Fruit fly (Drosophila melanogaster) whole organism, embryonic: Measurements from ENCODE around the gene RpL24-like.

ENCODE experiments used
- Atf-2 ChIP-seq: fragments of 200-800 bp; sonication (Bioruptor generic); optimal IDR thresholded peaks from 2 replicates; lab custom pipeline; 2016; ENCODE audit warnings: missing biosample characterization, missing genetic modification characterization
- CG10274 ChIP-seq: fragments of 200-800 bp; sonication (Bioruptor generic); optimal IDR thresholded peaks from 3 replicates; lab custom pipeline; 2017; ENCODE audit warnings: missing biosample characterization, mild to moderate bottlenecking, missing genetic modification characterization
- CG10366 ChIP-seq: fragments of 200-800 bp; sonication (Bioruptor generic); IDR thresholded peaks from 2 replicates; pipeline ENCODE4 v1.3.6; 2022; ENCODE audit warnings: missing biosample characterization, missing genetic modification characterization
- CG10431 ChIP-seq: fragments of 200-800 bp; sonication (Bioruptor generic); optimal IDR thresholded peaks from 3 replicates; lab custom pipeline; 2018; ENCODE audit warnings: missing biosample characterization, mild to moderate bottlenecking, missing genetic modification characterization
- CG11085 ChIP-seq: fragments of 200-800 bp; sonication (Bioruptor generic); IDR thresholded peaks from 2 replicates; pipeline ENCODE4 v1.3.6; 2022; ENCODE audit warnings: missing biosample characterization, missing genetic modification characterization
- CG11247 ChIP-seq: fragments of 200-800 bp; sonication (Bioruptor generic); IDR thresholded peaks from 2 replicates; pipeline ENCODE4 v1.3.6; 2022; ENCODE audit warnings: missing biosample characterization, missing genetic modification characterization
- CG12391 ChIP-seq: fragments of 200-800 bp; sonication (Bioruptor generic); optimal IDR thresholded peaks from 3 replicates; lab custom pipeline; 2018; ENCODE audit warnings: missing biosample characterization, mild to moderate bottlenecking, missing genetic modification characterization, moderate library complexity
- CG16813 ChIP-seq: fragments of 200-800 bp; sonication (Bioruptor generic); IDR thresholded peaks from 3 replicates; pipeline ENCODE4 v1.3.6; 2022; ENCODE audit warnings: missing biosample characterization, missing genetic modification characterization; ENCODE audit not compliant: partially characterized antibody
- CG17568 ChIP-seq: fragments of 200-800 bp; sonication (Bioruptor generic); optimal IDR thresholded peaks from 2 replicates; lab custom pipeline; 2018; ENCODE audit warnings: missing biosample characterization, mild to moderate bottlenecking, missing genetic modification characterization, moderate library complexity
- CG18262 ChIP-seq: fragments of 200-800 bp; optimal IDR thresholded peaks from 3 replicates; lab custom pipeline; 2019; ENCODE audit warnings: missing biosample characterization, mild to moderate bottlenecking, missing genetic modification characterization, moderate library complexity
- CG18599 ChIP-seq: fragments of 200-800 bp; sonication (Bioruptor generic); optimal IDR thresholded peaks from 3 replicates; lab custom pipeline; 2017; ENCODE audit warnings: missing biosample characterization, missing genetic modification characterization, mild to moderate bottlenecking, moderate library complexity, missing genetic modification reagents
- CG2129 ChIP-seq: fragments of 200-800 bp; sonication (Bioruptor generic); IDR thresholded peaks from 2 replicates; pipeline ENCODE4 v1.3.6; 2022; ENCODE audit warnings: missing biosample characterization, missing genetic modification characterization; ENCODE audit not compliant: partially characterized antibody
- CG4328 ChIP-seq: fragments of 200-800 bp; sonication (Bioruptor generic); optimal IDR thresholded peaks from 3 replicates; lab custom pipeline; 2017; ENCODE audit warnings: missing biosample characterization, missing genetic modification reagents, missing genetic modification characterization
- CG4854 ChIP-seq: fragments of 200-800 bp; sonication (Bioruptor generic); optimal IDR thresholded peaks from 2 replicates; lab custom pipeline; 2016; ENCODE audit warnings: missing biosample characterization, missing genetic modification characterization, inconsistent platforms
- CG7271 ChIP-seq: fragments of 200-800 bp; sonication (Bioruptor generic); optimal IDR thresholded peaks from 2 replicates; lab custom pipeline; 2018; ENCODE audit warnings: missing biosample characterization, mild to moderate bottlenecking, missing genetic modification characterization, moderate library complexity
- CG8924 ChIP-seq: fragments of 200-800 bp; optimal IDR thresholded peaks from 3 replicates; lab custom pipeline; 2019; ENCODE audit warnings: missing biosample characterization, mild to moderate bottlenecking, missing genetic modification characterization, moderate library complexity
- Chrac-16 ChIP-seq: fragments of 200-800 bp; sonication (Bioruptor generic); optimal IDR thresholded peaks from 3 replicates; lab custom pipeline; 2016; ENCODE audit warnings: missing biosample characterization, missing genetic modification characterization
- D19B ChIP-seq: fragments of 200-800 bp; sonication (Bioruptor generic); optimal IDR thresholded peaks from 2 replicates; lab custom pipeline; 2017; ENCODE audit warnings: missing biosample characterization, mild to moderate bottlenecking, missing genetic modification characterization
- ERR ChIP-seq: fragments of 200-800 bp; sonication (Bioruptor generic); optimal IDR thresholded peaks from 2 replicates; lab custom pipeline; 2016; ENCODE audit warnings: missing biosample characterization, missing genetic modification characterization
- Fer3 ChIP-seq: fragments of 200-800 bp; sonication (Bioruptor generic); optimal IDR thresholded peaks from 2 replicates; lab custom pipeline; 2018; ENCODE audit warnings: missing biosample characterization, mild to moderate bottlenecking, missing genetic modification characterization, moderate library complexity
- GATAe ChIP-seq: fragments of 200-800 bp; sonication (Bioruptor generic); conservative IDR thresholded peaks from 2 replicates; pipeline ENCODE4 v1.3.6; 2022; ENCODE audit warnings: missing biosample characterization, missing genetic modification characterization
- Hey ChIP-seq: fragments of 200-800 bp; sonication (Bioruptor generic); optimal IDR thresholded peaks from 3 replicates; lab custom pipeline; 2018; ENCODE audit warnings: missing biosample characterization, mild to moderate bottlenecking, missing genetic modification characterization
- Hr39 ChIP-seq: fragments of >200 bp; optimal IDR thresholded peaks from 2 replicates; lab custom pipeline; 2017
- Kr ChIP-seq: fragments of 200-800 bp; sonication (Bioruptor generic); optimal IDR thresholded peaks from 2 replicates; lab custom pipeline; 2017; ENCODE audit warnings: missing biosample characterization, mild to moderate bottlenecking, missing genetic modification characterization
- Lpt ChIP-seq: fragments of >200 bp; optimal IDR thresholded peaks from 2 replicates; lab custom pipeline; 2018; ENCODE audit warnings: missing biosample characterization, missing genetic modification characterization
- MBD-R2 ChIP-seq: fragments of 200-800 bp; sonication (Bioruptor generic); IDR thresholded peaks from 2 replicates; pipeline ENCODE4 v1.3.6; 2022; ENCODE audit warnings: missing biosample characterization, missing genetic modification characterization
- NC2β ChIP-seq: fragments of 200-800 bp; sonication (Bioruptor generic); optimal IDR thresholded peaks from 2 replicates; lab custom pipeline; 2016; ENCODE audit warnings: missing biosample characterization, missing genetic modification characterization
- Optix ChIP-seq: fragments of 200-800 bp; sonication (Bioruptor generic); IDR thresholded peaks from 3 replicates; pipeline ENCODE4 v1.3.6; 2022; ENCODE audit warnings: missing biosample characterization, missing genetic modification characterization
- Poxn ChIP-seq: fragments of 200-800 bp; sonication (Bioruptor generic); IDR thresholded peaks from 2 replicates; pipeline ENCODE4 v1.3.6; 2022; ENCODE audit warnings: missing biosample characterization, missing genetic modification characterization
- ab ChIP-seq: fragments of 200-800 bp; sonication (Bioruptor generic); optimal IDR thresholded peaks from 2 replicates; lab custom pipeline; 2016; ENCODE audit warnings: missing biosample characterization, missing genetic modification characterization
- ap ChIP-seq: fragments of 200-800 bp; sonication (Bioruptor generic); IDR thresholded peaks from 2 replicates; pipeline ENCODE4 v1.3.6; 2022; ENCODE audit warnings: missing biosample characterization, missing genetic modification characterization
- cato ChIP-seq: fragments of 200-800 bp; sonication (Bioruptor generic); optimal IDR thresholded peaks from 2 replicates; lab custom pipeline; 2016; ENCODE audit warnings: missing biosample characterization, missing genetic modification characterization, borderline replicate concordance
- chif ChIP-seq, 2 experiments: fragments of 200-800 bp; sonication (Bioruptor generic); optimal IDR thresholded peaks; 3 replicates each; lab custom pipeline; 2016; ENCODE audit warnings: missing biosample characterization in 2 of 2, missing genetic modification characterization in 2 of 2
- fd96Cb ChIP-seq: fragments of 200-800 bp; sonication (Bioruptor generic); optimal IDR thresholded peaks from 2 replicates; lab custom pipeline; 2018; ENCODE audit warnings: missing biosample characterization, mild to moderate bottlenecking, missing genetic modification characterization, moderate library complexity
- grn ChIP-seq: fragments of 200-800 bp; sonication (Bioruptor generic); optimal IDR thresholded peaks from 3 replicates; lab custom pipeline; 2017; ENCODE audit warnings: missing biosample characterization, missing genetic modification characterization
- gro ChIP-seq: fragments of 200-800 bp; sonication (Bioruptor generic); optimal IDR thresholded peaks from 2 replicates; lab custom pipeline; 2016; ENCODE audit warnings: missing biosample characterization, missing genetic modification characterization
- h ChIP-seq: fragments of >200 bp; optimal IDR thresholded peaks from 2 replicates; lab custom pipeline; 2017
- hb ChIP-seq: fragments of 200-800 bp; sonication (Bioruptor generic); IDR thresholded peaks from 3 replicates; pipeline ENCODE4 v1.3.6; 2022; ENCODE audit warnings: missing biosample characterization, missing genetic modification characterization; ENCODE audit not compliant: partially characterized antibody
- klu ChIP-seq: fragments of 200-800 bp; sonication (Bioruptor generic); IDR thresholded peaks from 2 replicates; pipeline ENCODE4 v1.3.6; 2022; ENCODE audit warnings: missing biosample characterization, missing genetic modification characterization
- odd ChIP-seq: fragments of 200-800 bp; sonication (Bioruptor generic); optimal IDR thresholded peaks from 2 replicates; lab custom pipeline; 2017; ENCODE audit warnings: missing biosample characterization, mild to moderate bottlenecking, missing genetic modification characterization
- peb ChIP-seq: fragments of 200-800 bp; sonication (Bioruptor generic); IDR thresholded peaks from 2 replicates; pipeline ENCODE4 v1.3.6; 2022; ENCODE audit warnings: missing biosample characterization, missing genetic modification characterization
- pros ChIP-seq: fragments of 200-800 bp; sonication (Bioruptor generic); optimal IDR thresholded peaks from 3 replicates; lab custom pipeline; 2019; ENCODE audit warnings: missing biosample characterization, mild to moderate bottlenecking, missing genetic modification characterization, moderate library complexity
- repo ChIP-seq: fragments of 200-800 bp; sonication (Bioruptor generic); optimal IDR thresholded peaks from 2 replicates; lab custom pipeline; 2016; ENCODE audit warnings: missing biosample characterization, missing genetic modification characterization
- shn ChIP-seq: fragments of 200-800 bp; sonication (Bioruptor generic); optimal IDR thresholded peaks from 3 replicates; lab custom pipeline; 2016; ENCODE audit warnings: missing biosample characterization, missing genetic modification characterization
- sima ChIP-seq: fragments of 200-800 bp; sonication (Bioruptor generic); optimal IDR thresholded peaks from 2 replicates; lab custom pipeline; 2016; ENCODE audit warnings: missing biosample characterization, missing genetic modification characterization
- sqz ChIP-seq: fragments of 200-800 bp; sonication (Bioruptor generic); optimal IDR thresholded peaks from 3 replicates; lab custom pipeline; 2018; ENCODE audit warnings: missing biosample characterization, mild to moderate bottlenecking, missing genetic modification characterization
- tio ChIP-seq: fragments of 200-800 bp; sonication (Bioruptor generic); optimal IDR thresholded peaks from 2 replicates; lab custom pipeline; 2017; ENCODE audit warnings: missing biosample characterization, missing genetic modification characterization, inconsistent platforms
- toy ChIP-seq: fragments of 200-800 bp; sonication (Bioruptor generic); IDR thresholded peaks from 2 replicates; pipeline ENCODE4 v1.3.6; 2022; ENCODE audit warnings: missing biosample characterization, missing genetic modification characterization
- yki ChIP-seq: fragments of >200 bp; optimal IDR thresholded peaks from 3 replicates; lab custom pipeline; 2018
- zf30C ChIP-seq: fragments of 200-800 bp; sonication (Bioruptor generic); optimal IDR thresholded peaks from 3 replicates; lab custom pipeline; 2018; ENCODE audit warnings: missing biosample characterization, mild to moderate bottlenecking, missing genetic modification characterization

RpL24-like gene

dm6 chr3R:11458022-11458850 is 26.9 kb upstream of the RpL24-like start (continued):
- TF ChIP-seq peb (GFP tag; lab: Robert Waterston, UW): peak; percentile 31; the same call in 1 of the 2 replicates
- TF ChIP-seq NC2β: peak; percentile 34
- TF ChIP-seq cato (GFP tag; lab: Kevin White, UChicago): no peak
- no peak for TF ChIP-seq CG7271 (tag; lab: Kevin White, UChicago)
- peak; percentile 6 for TF ChIP-seq Chrac-16 (GFP tag; lab: Kevin White, UChicago)
- TF ChIP-seq CG8924: peak; percentile 48
- peak; percentile 4 for TF ChIP-seq CG4854 (GFP tag; lab: Kevin White, UChicago)
- no peak for TF ChIP-seq sqz (GFP tag; lab: Kevin White, UChicago)
- no peak for TF ChIP-seq Kr
- TF ChIP-seq yki (lab: Kevin White, UChicago): no peak
- TF ChIP-seq shn (GFP tag; lab: Kevin White, UChicago): peak; percentile 51
- TF ChIP-seq CG10366 (GFP tag; lab: Robert Waterston, UW): peak; percentile 77
- no peak for TF ChIP-seq odd (GFP tag; lab: Kevin White, UChicago)
- TF ChIP-seq ERR (GFP tag; lab: Kevin White, UChicago): peak; percentile 38
- TF ChIP-seq MBD-R2 (GFP tag; lab: Robert Waterston, UW): peak; percentile 58
- peak; percentile 28 for TF ChIP-seq ab (GFP tag; lab: Kevin White, UChicago)
- TF ChIP-seq CG16813: no peak
- no peak for TF ChIP-seq pros
- TF ChIP-seq hb: no peak
- no peak for TF ChIP-seq CG2129
- no peak for TF ChIP-seq Hey
- TF ChIP-seq Fer3 (tag; lab: Kevin White, UChicago): peak; percentile 80
- no peak for TF ChIP-seq Atf-2 (GFP tag; lab: Kevin White, UChicago)
- peak; percentile 20 to 63 for TF ChIP-seq chif (GFP tag; optimal IDR thresholded peaks at IDR 0.05; lab: Kevin White, UChicago)
- TF ChIP-seq zf30C (GFP tag; lab: Kevin White, UChicago): no peak
- TF ChIP-seq Lpt (GFP tag; lab: Kevin White, UChicago): no peak
- TF ChIP-seq CG4328 (GFP tag; lab: Kevin White, UChicago): no peak
- TF ChIP-seq Optix (GFP tag; lab: Robert Waterston, UW): peak; percentile 68; the same call in 2 of the 3 replicates
- TF ChIP-seq CG12391 (tag; lab: Kevin White, UChicago): peak; percentile 48
- peak; percentile 41; the same call in 1 of the 2 replicates for TF ChIP-seq ap
- peak; percentile 72 for TF ChIP-seq klu
- TF ChIP-seq Hr39 (lab: Kevin White, UChicago): no peak
- TF ChIP-seq CG10431 (GFP tag; lab: Kevin White, UChicago): no peak
- peak; percentile 81 for TF ChIP-seq CG11247 (GFP tag; lab: Robert Waterston, UW)
- peak; percentile 90 for TF ChIP-seq GATAe
- peak; percentile 25 for TF ChIP-seq tio
- no peak for TF ChIP-seq grn (GFP tag; lab: Kevin White, UChicago)
- TF ChIP-seq CG11085 (GFP tag; lab: Robert Waterston, UW): peak; percentile 71
- no peak for TF ChIP-seq CG17568 (GFP tag; lab: Kevin White, UChicago)
- TF ChIP-seq CG18599 (GFP tag; lab: Kevin White, UChicago): peak; percentile 80
- peak; percentile 50 for TF ChIP-seq fd96Cb (tag; lab: Kevin White, UChicago)
- 0 out of 2 replicates have a peak, but pooled peaks have one; percentile 75 for TF ChIP-seq toy (GFP tag; lab: Robert Waterston, UW)
- TF ChIP-seq CG18262: peak; percentile 39
- TF ChIP-seq sima (GFP tag; lab: Kevin White, UChicago): peak; percentile 27
- 0 out of 2 replicates have a peak, but pooled peaks have one; percentile 45 for TF ChIP-seq Poxn (GFP tag; lab: Robert Waterston, UW)
- peak; percentile 36 for TF ChIP-seq repo (GFP tag; lab: Kevin White, UChicago)
- TF ChIP-seq gro (GFP tag; lab: Kevin White, UChicago): peak; percentile 71
- TF ChIP-seq CG10274 (GFP tag; lab: Kevin White, UChicago): peak; percentile 16
- TF ChIP-seq h: no peak
- TF ChIP-seq D19B (GFP tag; lab: Kevin White, UChicago): peak; percentile 46
